Worm (Caenorhabditis elegans): ENCODE data around the gene frpr-4.

Gene frpr-4

DNA sequence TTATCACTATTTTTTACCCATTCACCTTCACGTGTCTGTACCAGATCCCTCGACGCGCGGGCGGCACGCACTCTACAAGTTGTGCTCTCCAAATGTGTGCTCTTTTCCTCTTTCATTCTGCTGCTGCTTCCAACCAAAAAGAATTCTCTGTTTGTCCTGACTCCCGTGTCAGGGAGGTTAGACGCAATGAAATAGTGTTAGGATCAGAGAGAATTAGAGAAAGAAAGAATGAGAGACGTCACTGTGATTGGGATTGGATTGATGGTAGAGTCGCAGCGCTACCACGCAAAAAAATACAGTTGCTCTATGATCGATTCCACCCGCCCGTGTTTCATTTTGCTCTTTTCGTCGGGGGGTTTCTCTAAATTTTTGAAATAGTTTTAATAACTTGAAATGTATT is 35.7 kb upstream of the frpr-4 start:
- peak; percentile 32 for TF ChIP-seq lin-14 (GFP tag; optimal IDR thresholded peaks at IDR 0.05)
- no peak for TF ChIP-seq mep-1 (tag; optimal IDR thresholded peaks at IDR 0.05)
- peak; percentile 1 for TF ChIP-seq nhr-71 (tag; optimal IDR thresholded peaks at IDR 0.05)
- TF ChIP-seq nhr-77 (tag; optimal IDR thresholded peaks at IDR 0.05): peak; percentile 56
- TF ChIP-seq nhr-20 (tag; optimal IDR thresholded peaks at IDR 0.05): peak; percentile 24
- TF ChIP-seq F16B12.6 (tag; optimal IDR thresholded peaks at IDR 0.05): no peak
- TF ChIP-seq nhr-19 (GFP tag; conservative IDR thresholded peaks at IDR 0.05): no peak
- TF ChIP-seq C16A3.4 (tag; optimal IDR thresholded peaks at IDR 0.05): no peak
- TF ChIP-seq tbx-2 (tag; optimal IDR thresholded peaks at IDR 0.05): peak; percentile 57
- no peak for TF ChIP-seq egl-13 (tag; optimal IDR thresholded peaks at IDR 0.05)
- no peak for TF ChIP-seq unc-98 (GFP tag; IDR thresholded peaks at IDR 0.05)
- TF ChIP-seq ceh-8 (GFP tag; optimal IDR thresholded peaks at IDR 0.05): no peak
- no peak for TF ChIP-seq efl-1 (optimal IDR thresholded peaks at IDR 0.05)
- peak in 1 of 2 experiments; percentile 44 for TF ChIP-seq efl-1 (GFP tag; optimal IDR thresholded peaks at IDR 0.05 in 1 of 2)
- TF ChIP-seq ztf-4 (tag; optimal IDR thresholded peaks at IDR 0.05): no peak

DNA sequence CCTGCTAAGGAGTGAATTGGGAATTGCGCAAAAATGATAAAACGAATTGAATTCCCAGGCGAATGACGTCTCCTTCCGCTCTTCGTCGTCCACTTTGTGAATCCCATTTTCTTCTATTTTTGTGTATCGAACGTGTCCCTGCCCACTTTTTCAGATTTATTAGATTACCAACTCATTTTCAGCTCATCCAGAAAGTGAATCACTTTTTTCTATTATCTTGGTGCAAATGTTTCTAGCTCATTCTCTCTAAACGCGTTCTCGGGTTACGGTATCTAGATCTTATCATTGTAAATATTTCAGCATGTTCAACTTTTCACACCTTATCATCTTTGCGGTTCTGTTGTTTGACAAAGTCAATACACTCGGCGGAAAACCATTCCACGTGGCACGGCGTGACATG is 33.8 kb upstream of the frpr-4 start, which contains the start of gene ZK622.5:
TSS of gene ZK622.5 (plus strand) at position 301 of the 400 bp plus-strand sequence.
- TF ChIP-seq elt-3 (tag; optimal IDR thresholded peaks at IDR 0.05) (no peak), zip-4 (GFP tag; optimal IDR thresholded peaks at IDR 0.05) (no peak), blmp-1 (tag; optimal IDR thresholded peaks at IDR 0.05) (no peak), ces-1 (GFP tag; optimal IDR thresholded peaks at IDR 0.05) (no peak), irx-1 (tag; optimal IDR thresholded peaks at IDR 0.05) (no peak), skn-1 (tag; optimal IDR thresholded peaks at IDR 0.05) (no peak), egl-27 (tag; optimal IDR thresholded peaks at IDR 0.05) (no peak), egl-13 (tag; optimal IDR thresholded peaks at IDR 0.05) (no peak), nhr-77 (tag; optimal IDR thresholded peaks at IDR 0.05) (no peak), aha-1 (tag; optimal IDR thresholded peaks at IDR 0.05) (no peak), fkh-10 (GFP tag; optimal IDR thresholded peaks at IDR 0.05) (no peak), F16B12.6 (tag; optimal IDR thresholded peaks at IDR 0.05) (no peak), nhr-20 (tag; optimal IDR thresholded peaks at IDR 0.05) (no peak), ztf-4 (tag; optimal IDR thresholded peaks at IDR 0.05) (no peak), lin-15B (tag; optimal IDR thresholded peaks at IDR 0.05) (no peak), fkh-4 (tag; optimal IDR thresholded peaks at IDR 0.05; ENCODE audit: borderline replicate concordance) (no peak), ceh-63 (GFP tag; optimal IDR thresholded peaks at IDR 0.05) (no peak)

DNA sequence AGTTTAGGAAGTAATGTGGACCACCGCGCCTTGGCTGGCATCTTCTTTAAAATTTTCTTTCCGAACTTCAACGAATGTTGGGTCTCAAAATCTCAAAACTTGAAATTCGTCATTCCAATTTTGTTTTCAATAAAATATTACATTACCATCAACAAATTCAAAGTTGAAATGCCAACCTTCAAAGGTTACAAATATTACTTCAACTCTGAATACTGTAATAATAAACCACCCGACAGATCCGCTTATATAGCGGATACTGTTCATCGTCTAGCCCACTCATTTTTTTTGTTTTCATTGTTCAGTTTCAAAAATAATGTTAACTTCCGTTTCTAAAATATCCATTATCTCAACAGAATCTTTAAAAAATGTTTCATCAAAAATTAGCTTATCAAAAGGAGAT is 29.7 kb upstream of the frpr-4 start, which contains the start of gene gur-5:
TSS of gene gur-5 (plus strand) at position 301 of the 400 bp plus-strand sequence.
- TF ChIP-seq ceh-88 (GFP tag; IDR thresholded peaks at IDR 0.05) (no peak), nhr-90 (tag; optimal IDR thresholded peaks at IDR 0.05; ENCODE audit: poor library complexity) (no peak), unc-130 (tag; optimal IDR thresholded peaks at IDR 0.05) (no peak), ceh-90 (tag; optimal IDR thresholded peaks at IDR 0.05) (no peak), mab-9 (GFP tag; IDR thresholded peaks at IDR 0.05) (no peak), dpl-1 (GFP tag; optimal IDR thresholded peaks at IDR 0.05) (no peak), sox-4 (tag; optimal IDR thresholded peaks at IDR 0.05) (no peak), ceh-82 (tag; optimal IDR thresholded peaks at IDR 0.05) (no peak), unc-30 (tag; optimal IDR thresholded peaks at IDR 0.05) (no peak), mdl-1 (tag; optimal IDR thresholded peaks at IDR 0.05) (no peak), rnt-1 (tag; optimal IDR thresholded peaks at IDR 0.05) (no peak), C34B4.2 (tag; optimal IDR thresholded peaks at IDR 0.05) (no peak), egl-13 (tag; optimal IDR thresholded peaks at IDR 0.05) (no peak), Y116A8C.19 (tag; optimal IDR thresholded peaks at IDR 0.05; ENCODE audit: borderline replicate concordance) (no peak)

All from whole organism, L1 larva.